Worm (Caenorhabditis elegans) whole organism, midembryonic: ENCODE measurements around the gene sec-61.G.

Experiments used
- cog-1 ChIP-seq: sonication (generic microtip); optimal IDR thresholded peaks from 2 replicates; lab custom pipeline; 2016; ENCODE audit warnings: missing genetic modification characterization, missing compliant biosample characterization
- flt-1 ChIP-seq: fragments of 200-800 bp; sonication (Bioruptor generic); IDR thresholded peaks from 2 replicates; pipeline ENCODE4 v1.3.6; 2022; ENCODE audit warnings: missing genetic modification characterization, missing compliant biosample characterization
- klf-2 ChIP-seq: fragments of 200-800 bp; sonication (Bioruptor generic); conservative IDR thresholded peaks from 2 replicates; pipeline ENCODE4 v1.3.6; 2022; ENCODE audit warnings: missing genetic modification reagents, missing genetic modification characterization, missing compliant biosample characterization
- ref-1 ChIP-seq: fragments of 200-800 bp; sonication (Bioruptor generic); conservative IDR thresholded peaks from 2 replicates; pipeline ENCODE4 v1.3.6; 2022; ENCODE audit warnings: missing genetic modification reagents, missing genetic modification characterization, missing compliant biosample characterization
- tab-1 ChIP-seq: fragments of 200-800 bp; sonication (Bioruptor generic); IDR thresholded peaks from 2 replicates; pipeline ENCODE4 v1.3.6; 2022; ENCODE audit warnings: missing genetic modification characterization, missing compliant biosample characterization
- ztf-23 ChIP-seq: fragments of 200-800 bp; sonication (Bioruptor generic); IDR thresholded peaks from 2 replicates; pipeline ENCODE4 v1.3.6; 2022; ENCODE audit warnings: missing genetic modification reagents, missing genetic modification characterization, missing compliant biosample characterization
- ztf-29 ChIP-seq: fragments of 200-800 bp; sonication (Bioruptor generic); IDR thresholded peaks from 2 replicates; pipeline ENCODE4 v1.3.6; 2022; ENCODE audit warnings: missing genetic modification reagents, missing genetic modification characterization, missing compliant biosample characterization

DNA sequence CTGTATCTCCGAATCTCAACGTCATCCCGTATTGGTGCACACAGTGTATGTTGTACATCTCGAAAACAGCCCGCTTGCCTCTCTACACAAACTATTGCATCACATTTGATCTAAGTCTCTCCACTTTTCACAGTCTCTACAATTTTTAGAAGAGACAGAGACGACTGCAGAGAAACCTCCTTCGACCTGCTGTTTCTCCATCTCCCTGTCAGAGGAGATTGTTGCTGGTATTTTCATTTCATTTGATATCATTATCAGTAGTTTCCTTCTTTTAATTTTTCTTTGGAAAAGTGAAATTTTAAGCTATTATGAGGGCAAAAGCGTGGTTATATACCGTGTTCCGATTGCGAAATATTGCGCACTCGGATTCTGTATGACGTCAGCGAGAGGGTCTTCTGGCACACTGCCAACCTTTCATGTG is 43.6 kb upstream of the sec-61.G start:
- TF ChIP-seq cog-1 (tag; lab: Kevin White, UChicago) = peak; percentile 14
- no peak for TF ChIP-seq ztf-29 (GFP tag; lab: Robert Waterston, UW)
- TF ChIP-seq flt-1 = no peak
- TF ChIP-seq tab-1 (GFP tag; lab: Robert Waterston, UW) = no peak
- no peak for TF ChIP-seq ztf-23
- no peak for TF ChIP-seq ref-1
- no peak for TF ChIP-seq klf-2 (GFP tag; lab: Robert Waterston, UW)
